Worm (Caenorhabditis elegans) whole organism, L3 larva: ENCODE results near the gene usip-1.

Experiments
- aly-2 ChIP-seq: fragments of 150-350 bp; optimal IDR thresholded peaks from 2 replicates; lab custom pipeline; 2014; ENCODE audit warnings: missing biosample characterization, missing genetic modification characterization
- ceh-16 ChIP-seq: sonication (generic microtip); optimal IDR thresholded peaks from 2 replicates; lab custom pipeline; 2017; ENCODE audit warnings: missing biosample characterization, missing genetic modification characterization
- elt-3 ChIP-seq, 3 experiments: fragments of 150-350 bp in 1 of 3; sonication (generic microtip) in 2 of 3; optimal IDR thresholded peaks; 2 replicates in 2 of 3; 4 replicates in 1 of 3; lab custom pipeline; 2014 to 2017; ENCODE audit warnings: missing biosample characterization in 3 of 3, missing genetic modification characterization in 3 of 3
- nhr-12 ChIP-seq: fragments of 150-350 bp; optimal IDR thresholded peaks from 2 replicates; lab custom pipeline; 2014; ENCODE audit warnings: missing biosample characterization, missing genetic modification characterization
- nhr-76 ChIP-seq: fragments of 150-350 bp; sonication (generic microtip); optimal IDR thresholded peaks from 5 replicates; lab custom pipeline; 2014; ENCODE audit warnings: missing biosample characterization, missing genetic modification characterization
- skn-1 ChIP-seq: fragments of 150-350 bp; optimal IDR thresholded peaks from 2 replicates; lab custom pipeline; 2014; ENCODE audit warnings: missing biosample characterization, missing genetic modification characterization
- snpc-4 ChIP-seq: fragments of 150-350 bp; optimal IDR thresholded peaks from 2 replicates; lab custom pipeline; 2014; ENCODE audit warnings: missing biosample characterization, missing genetic modification characterization
- unc-39 ChIP-seq: sonication (generic microtip); optimal IDR thresholded peaks from 4 replicates; lab custom pipeline; 2017; ENCODE audit warnings: missing biosample characterization, missing genetic modification characterization
- zag-1 ChIP-seq: fragments of 150-350 bp; optimal IDR thresholded peaks from 2 replicates; lab custom pipeline; 2014; ENCODE audit warnings: missing biosample characterization, missing genetic modification characterization

ce11 chrV:12170114-12170513 is 13.9 kb downstream of the usip-1 start, which contains the start of gene ZK863.1:
- TF ChIP-seq nhr-76 (no peak), nhr-12 (tag; lab: Kevin White, UChicago) (no peak), elt-3 (tag; optimal IDR thresholded peaks at IDR 0.05; lab: Kevin White, UChicago) (no peak), ceh-16 (no peak), unc-39 (tag; lab: Kevin White, UChicago) (no peak), skn-1 (tag; lab: Kevin White, UChicago) (no peak), zag-1 (tag; lab: Kevin White, UChicago) (no peak), snpc-4 (tag; lab: Kevin White, UChicago) (no peak), aly-2 (tag; lab: Kevin White, UChicago) (no peak)
